Fruit fly (Drosophila melanogaster) whole organism, embryonic: Measurements from ENCODE around the gene ETHR.
A peak's percentile ranks its signal among the peaks of the same experiment; 100 is the strongest.

Experiments used
- CG1024 ChIP-seq: fragments of 200-800 bp; sonication (Bioruptor generic); IDR thresholded peaks from 2 replicates; pipeline ENCODE4 v1.3.6; 2022; ENCODE audit warnings: missing biosample characterization, missing genetic modification characterization
- CG10321 ChIP-seq: fragments of 200-800 bp; sonication (Bioruptor generic); IDR thresholded peaks from 2 replicates; pipeline ENCODE4 v1.3.6; 2022; ENCODE audit warnings: missing biosample characterization, missing genetic modification characterization
- CG11093 ChIP-seq: fragments of 200-800 bp; sonication (Bioruptor generic); IDR thresholded peaks from 3 replicates; pipeline ENCODE4 v1.3.6; 2022; ENCODE audit warnings: missing biosample characterization, missing genetic modification characterization
- CG11247 ChIP-seq: fragments of 200-800 bp; sonication (Bioruptor generic); IDR thresholded peaks from 2 replicates; pipeline ENCODE4 v1.3.6; 2022; ENCODE audit warnings: missing biosample characterization, missing genetic modification characterization
- CG11398 ChIP-seq: fragments of 200-800 bp; sonication (Bioruptor generic); optimal IDR thresholded peaks from 2 replicates; lab custom pipeline; 2016; ENCODE audit warnings: missing biosample characterization, missing genetic modification characterization
- CG11504 ChIP-seq: fragments of 200-800 bp; sonication (Bioruptor generic); optimal IDR thresholded peaks from 3 replicates; lab custom pipeline; 2019; ENCODE audit warnings: missing biosample characterization, mild to moderate bottlenecking, missing genetic modification characterization, moderate library complexity
- CG12219 ChIP-seq: fragments of 200-800 bp; sonication (Bioruptor generic); optimal IDR thresholded peaks from 3 replicates; lab custom pipeline; 2018; ENCODE audit warnings: missing biosample characterization, mild to moderate bottlenecking, missing genetic modification characterization
- CG12299 ChIP-seq: fragments of 200-800 bp; sonication (Bioruptor generic); optimal IDR thresholded peaks from 2 replicates; lab custom pipeline; 2018; ENCODE audit warnings: missing biosample characterization, mild to moderate bottlenecking, missing genetic modification characterization
- CG12391 ChIP-seq: fragments of 200-800 bp; sonication (Bioruptor generic); optimal IDR thresholded peaks from 3 replicates; lab custom pipeline; 2018; ENCODE audit warnings: missing biosample characterization, mild to moderate bottlenecking, missing genetic modification characterization, moderate library complexity
- CG15479 ChIP-seq: fragments of 200-800 bp; sonication (Bioruptor generic); optimal IDR thresholded peaks from 3 replicates; lab custom pipeline; 2019; ENCODE audit warnings: missing biosample characterization, mild to moderate bottlenecking, missing genetic modification characterization, moderate library complexity
- CG17359 ChIP-seq: fragments of 200-800 bp; sonication (Bioruptor generic); optimal IDR thresholded peaks from 3 replicates; lab custom pipeline; 2018; ENCODE audit warnings: missing biosample characterization, mild to moderate bottlenecking, missing genetic modification characterization, moderate library complexity
- CG17385 ChIP-seq: fragments of 200-800 bp; sonication (Bioruptor generic); optimal IDR thresholded peaks from 3 replicates; lab custom pipeline; 2018; ENCODE audit warnings: missing biosample characterization, mild to moderate bottlenecking, missing genetic modification characterization
- CG30403 ChIP-seq: fragments of 200-800 bp; sonication (Bioruptor generic); optimal IDR thresholded peaks from 3 replicates; lab custom pipeline; 2016; ENCODE audit warnings: missing biosample characterization, missing genetic modification characterization
- CG6175 ChIP-seq: fragments of 200-800 bp; sonication (Bioruptor generic); IDR thresholded peaks from 3 replicates; pipeline ENCODE4 v1.3.6; 2022; ENCODE audit warnings: missing biosample characterization, missing genetic modification characterization
- CG7357 ChIP-seq: fragments of 200-800 bp; sonication (Bioruptor generic); IDR thresholded peaks from 3 replicates; pipeline ENCODE4 v1.3.6; 2022; ENCODE audit warnings: missing biosample characterization, missing genetic modification characterization
- CG9437 ChIP-seq: fragments of 200-800 bp; sonication (Bioruptor generic); optimal IDR thresholded peaks from 2 replicates; lab custom pipeline; 2018; ENCODE audit warnings: missing biosample characterization, mild to moderate bottlenecking, missing genetic modification characterization
- Dbx ChIP-seq: fragments of 200-800 bp; sonication (Bioruptor generic); IDR thresholded peaks from 3 replicates; pipeline ENCODE4 v1.3.6; 2022; ENCODE audit warnings: missing biosample characterization, missing genetic modification characterization
- Dll ChIP-seq: fragments of 200-800 bp; sonication (Bioruptor generic); IDR thresholded peaks from 4 replicates; pipeline ENCODE4 v1.3.6; 2022; ENCODE audit warnings: missing biosample characterization, missing genetic modification characterization; ENCODE audit not compliant: partially characterized antibody
- Fer2 ChIP-seq: fragments of 200-800 bp; sonication (Bioruptor generic); optimal IDR thresholded peaks from 2 replicates; lab custom pipeline; 2018; ENCODE audit warnings: missing biosample characterization, mild to moderate bottlenecking, missing genetic modification characterization, moderate library complexity
- Hand ChIP-seq: fragments of 200-800 bp; sonication (Bioruptor generic); optimal IDR thresholded peaks from 2 replicates; lab custom pipeline; 2017; ENCODE audit warnings: mild to moderate bottlenecking, missing biosample characterization, missing genetic modification reagents, missing genetic modification characterization
- Hr3 ChIP-seq: fragments of 200-800 bp; sonication (Bioruptor generic); optimal IDR thresholded peaks from 3 replicates; lab custom pipeline; 2016; ENCODE audit warnings: missing biosample characterization, missing genetic modification characterization
- Nf-YC ChIP-seq: fragments of 200-800 bp; optimal IDR thresholded peaks from 3 replicates; lab custom pipeline; 2019; ENCODE audit warnings: missing biosample characterization, mild to moderate bottlenecking, missing genetic modification characterization, moderate library complexity
- Rx ChIP-seq: fragments of 200-800 bp; sonication (Bioruptor generic); IDR thresholded peaks from 2 replicates; pipeline ENCODE4 v1.3.6; 2022; ENCODE audit warnings: missing biosample characterization, missing genetic modification characterization
- abd-A ChIP-seq: fragments of 200-800 bp; sonication (Bioruptor generic); optimal IDR thresholded peaks from 3 replicates; lab custom pipeline; 2019; ENCODE audit warnings: missing biosample characterization, mild to moderate bottlenecking, missing genetic modification characterization, moderate library complexity
- bowl ChIP-seq: fragments of 200-800 bp; sonication (Bioruptor generic); IDR thresholded peaks from 2 replicates; pipeline ENCODE4 v1.3.6; 2022; ENCODE audit warnings: missing biosample characterization, missing genetic modification characterization
- chif ChIP-seq, 2 experiments: fragments of 200-800 bp; sonication (Bioruptor generic); optimal IDR thresholded peaks; 3 replicates each; lab custom pipeline; 2016; ENCODE audit warnings: missing biosample characterization in 2 of 2, missing genetic modification characterization in 2 of 2
- dpn ChIP-seq, 2 experiments: fragments of 200-800 bp; sonication (Bioruptor generic); optimal IDR thresholded peaks; 3 replicates each; lab custom pipeline; 2016; ENCODE audit warnings: missing biosample characterization in 2 of 2, missing genetic modification characterization in 2 of 2
- emc ChIP-seq: fragments of 200-800 bp; sonication (Bioruptor generic); optimal IDR thresholded peaks from 2 replicates; lab custom pipeline; 2016; ENCODE audit warnings: missing biosample characterization, missing genetic modification characterization
- ewg ChIP-seq: fragments of 200-800 bp; sonication (Bioruptor generic); optimal IDR thresholded peaks from 3 replicates; lab custom pipeline; 2017; ENCODE audit warnings: mild to moderate bottlenecking, missing biosample characterization, missing genetic modification reagents, missing genetic modification characterization
- eyg ChIP-seq: fragments of 200-800 bp; sonication (Bioruptor generic); optimal IDR thresholded peaks from 3 replicates; lab custom pipeline; 2016; ENCODE audit warnings: missing biosample characterization, missing genetic modification characterization
- gcm ChIP-seq: fragments of 200-800 bp; sonication (Bioruptor generic); optimal IDR thresholded peaks from 2 replicates; lab custom pipeline; 2019; ENCODE audit warnings: missing biosample characterization, mild to moderate bottlenecking, missing genetic modification characterization, moderate library complexity
- h ChIP-seq: fragments of >200 bp; optimal IDR thresholded peaks from 2 replicates; lab custom pipeline; 2017
- hb ChIP-seq: fragments of 200-800 bp; sonication (Bioruptor generic); IDR thresholded peaks from 3 replicates; pipeline ENCODE4 v1.3.6; 2022; ENCODE audit warnings: missing biosample characterization, missing genetic modification characterization; ENCODE audit not compliant: partially characterized antibody
- her ChIP-seq: fragments of 200-800 bp; sonication (Bioruptor generic); optimal IDR thresholded peaks from 2 replicates; lab custom pipeline; 2016; ENCODE audit warnings: missing biosample characterization, missing genetic modification characterization
- kah ChIP-seq: fragments of 200-800 bp; sonication (Bioruptor generic); optimal IDR thresholded peaks from 2 replicates; lab custom pipeline; 2018; ENCODE audit warnings: missing biosample characterization, mild to moderate bottlenecking, missing genetic modification characterization
- knrl ChIP-seq: fragments of 200-800 bp; sonication (Bioruptor generic); IDR thresholded peaks from 3 replicates; pipeline ENCODE4 v1.3.6; 2022; ENCODE audit warnings: missing biosample characterization, missing genetic modification characterization; ENCODE audit not compliant: partially characterized antibody
- lbe ChIP-seq: fragments of 200-800 bp; sonication (Bioruptor generic); optimal IDR thresholded peaks from 2 replicates; lab custom pipeline; 2016; ENCODE audit warnings: missing biosample characterization, mild to moderate bottlenecking, missing genetic modification characterization
- otp ChIP-seq: fragments of 200-800 bp; sonication (Bioruptor generic); IDR thresholded peaks from 3 replicates; pipeline ENCODE4, ENCODE4 v1.3.6; 2022; ENCODE audit warnings: missing biosample characterization, missing genetic modification characterization
- p53 ChIP-seq: fragments of 200-800 bp; sonication (Bioruptor generic); optimal IDR thresholded peaks from 2 replicates; lab custom pipeline; 2016; ENCODE audit warnings: missing biosample characterization, missing genetic modification characterization
- peb ChIP-seq: fragments of 200-800 bp; sonication (Bioruptor generic); IDR thresholded peaks from 2 replicates; pipeline ENCODE4 v1.3.6; 2022; ENCODE audit warnings: missing biosample characterization, missing genetic modification characterization
- prd ChIP-seq, 3 experiments: fragments of >200 bp in 2 of 3; fragments of 200-800 bp in 1 of 3; sonication (Bioruptor generic) in 1 of 3; optimal IDR thresholded peaks in 2 of 3; IDR thresholded peaks in 1 of 3; 2 replicates in 2 of 3; 3 replicates in 1 of 3; pipeline versions ENCODE4 v1.3.6 to Lab custom; 2017 to 2022; ENCODE audit warnings: missing biosample characterization in 1 of 3, missing genetic modification characterization in 1 of 3
- rib ChIP-seq: fragments of 200-800 bp; sonication (Bioruptor generic); IDR thresholded peaks from 2 replicates; pipeline ENCODE4 v1.3.6; 2022; ENCODE audit warnings: missing biosample characterization, missing genetic modification characterization
- sd ChIP-seq: fragments of 200-800 bp; sonication (Bioruptor generic); optimal IDR thresholded peaks from 3 replicates; lab custom pipeline; 2018; ENCODE audit warnings: missing biosample characterization, mild to moderate bottlenecking, missing genetic modification characterization, moderate library complexity
- sisA ChIP-seq: fragments of 200-800 bp; sonication (Bioruptor generic); IDR thresholded peaks from 2 replicates; pipeline ENCODE4 v1.3.6; 2022; ENCODE audit warnings: missing biosample characterization, missing genetic modification characterization
- stwl ChIP-seq: fragments of 200-800 bp; sonication (Bioruptor generic); optimal IDR thresholded peaks from 3 replicates; lab custom pipeline; 2018; ENCODE audit warnings: missing biosample characterization, mild to moderate bottlenecking, missing genetic modification characterization, moderate library complexity
- tx ChIP-seq: fragments of 200-800 bp; sonication (Bioruptor generic); optimal IDR thresholded peaks from 2 replicates; lab custom pipeline; 2016; ENCODE audit warnings: missing biosample characterization, missing genetic modification characterization
- unc-4 ChIP-seq: fragments of 200-800 bp; sonication (Bioruptor generic); IDR thresholded peaks from 2 replicates; pipeline ENCODE4 v1.3.6; 2022; ENCODE audit warnings: missing biosample characterization, missing genetic modification characterization; ENCODE audit not compliant: partially characterized antibody
- wdn ChIP-seq: fragments of 200-800 bp; sonication (Bioruptor generic); IDR thresholded peaks from 2 replicates; pipeline ENCODE4 v1.3.6; 2022; ENCODE audit warnings: missing biosample characterization, missing genetic modification characterization
- yki ChIP-seq: fragments of >200 bp; optimal IDR thresholded peaks from 3 replicates; lab custom pipeline; 2018
- zen ChIP-seq: fragments of 200-800 bp; sonication (Bioruptor generic); optimal IDR thresholded peaks from 3 replicates; lab custom pipeline; 2018; ENCODE audit warnings: missing biosample characterization, mild to moderate bottlenecking, missing genetic modification characterization, moderate library complexity
- zfh2 ChIP-seq: fragments of 200-800 bp; sonication (Bioruptor generic); optimal IDR thresholded peaks from 2 replicates; lab custom pipeline; 2016; ENCODE audit warnings: missing biosample characterization, missing genetic modification characterization

Gene ETHR

dm6 chr3R:21297387-21297956 is 50.7 kb downstream of the ETHR start:
- 0 out of 3 replicates have a peak, but pooled peaks have one; percentile 32 for TF ChIP-seq CG7357
- TF ChIP-seq CG11398 (GFP tag; lab: Kevin White, UChicago), result peak; percentile 85
- peak; percentile 36 for TF ChIP-seq CG9437 (GFP tag; lab: Kevin White, UChicago)
- TF ChIP-seq Dll, result no peak
- TF ChIP-seq wdn (GFP tag; lab: Robert Waterston, UW), result no peak
- TF ChIP-seq CG11093 (GFP tag; lab: Robert Waterston, UW), result no peak
- peak; percentile 69 for TF ChIP-seq CG17385 (GFP tag; lab: Kevin White, UChicago)
- no peak for TF ChIP-seq knrl (GFP tag; lab: Robert Waterston, UW)
- peak; percentile 75 for TF ChIP-seq abd-A (tag; lab: Kevin White, UChicago)
- TF ChIP-seq prd (optimal IDR thresholded peaks at IDR 0.05; lab: Kevin White, UChicago), result no peak
- TF ChIP-seq prd (GFP tag; IDR thresholded peaks at IDR 0.05; lab: Robert Waterston, UW), result no peak
- peak; percentile 66 for TF ChIP-seq Hand
- peak; percentile 57 for TF ChIP-seq kah
- peak; percentile 14 for TF ChIP-seq p53
- peak; percentile 38 for TF ChIP-seq gcm
- TF ChIP-seq sd (tag; lab: Kevin White, UChicago), result peak; percentile 53
- peak in 1 of 2 experiments; percentile 58 for TF ChIP-seq dpn (GFP tag; optimal IDR thresholded peaks at IDR 0.05; lab: Kevin White, UChicago)
- TF ChIP-seq zen (tag; lab: Kevin White, UChicago), result no peak
- peak; percentile 14 for TF ChIP-seq zfh2 (GFP tag; lab: Kevin White, UChicago)
- TF ChIP-seq CG11504 (tag; lab: Kevin White, UChicago), result peak; percentile 67
- no peak for TF ChIP-seq sisA (GFP tag; lab: Robert Waterston, UW)
- no peak for TF ChIP-seq unc-4 (GFP tag; lab: Robert Waterston, UW)
- TF ChIP-seq CG12391 (tag; lab: Kevin White, UChicago), result peak; percentile 49
- peak; percentile 56 for TF ChIP-seq her (GFP tag; lab: Kevin White, UChicago)
- TF ChIP-seq otp (GFP tag; lab: Robert Waterston, UW), result no peak
- no peak for TF ChIP-seq CG6175
- no peak for TF ChIP-seq hb (GFP tag; lab: Robert Waterston, UW)
- no peak for TF ChIP-seq bowl (GFP tag; lab: Robert Waterston, UW)
- TF ChIP-seq Nf-YC (tag; lab: Kevin White, UChicago), result peak; percentile 45
- peak; percentile 33 for TF ChIP-seq emc (GFP tag; lab: Kevin White, UChicago)
- no peak for TF ChIP-seq CG30403 (GFP tag; lab: Kevin White, UChicago)
- no peak for TF ChIP-seq peb
- TF ChIP-seq Dbx (GFP tag; lab: Robert Waterston, UW), result no peak
- peak; percentile 82 for TF ChIP-seq eyg
- peak; percentile 66 for TF ChIP-seq CG12219
- no peak for TF ChIP-seq stwl
- peak; percentile 24 for TF ChIP-seq Fer2 (tag; lab: Kevin White, UChicago)
- no peak for TF ChIP-seq CG1024
- no peak for TF ChIP-seq rib (GFP tag; lab: Robert Waterston, UW)
- TF ChIP-seq Hr3, result no peak
- peak; percentile 43 for TF ChIP-seq tx (GFP tag; lab: Kevin White, UChicago)
- TF ChIP-seq Rx (GFP tag; lab: Robert Waterston, UW), result no peak
- peak; percentile 80 for TF ChIP-seq CG12299
- no peak for TF ChIP-seq h (lab: Kevin White, UChicago)
- peak; percentile 10 for TF ChIP-seq CG15479
- TF ChIP-seq lbe (GFP tag; lab: Kevin White, UChicago), result peak; percentile 76
- peak in 1 of 2 experiments; percentile 2 for TF ChIP-seq chif (GFP tag; optimal IDR thresholded peaks at IDR 0.05; lab: Kevin White, UChicago)
- peak; percentile 78 for TF ChIP-seq ewg (GFP tag; lab: Kevin White, UChicago)
- TF ChIP-seq CG10321 (GFP tag; lab: Robert Waterston, UW), result no peak
- peak; percentile 87 for TF ChIP-seq CG17359 (tag; lab: Kevin White, UChicago)
- TF ChIP-seq CG11247, result no peak
- TF ChIP-seq yki (lab: Kevin White, UChicago), result no peak
